Worm (Caenorhabditis elegans) whole organism, young adult: ENCODE measurements around the gene F01F1.3.

Experiments used
- F22D6.2 ChIP-seq: sonication (generic microtip); optimal IDR thresholded peaks from 2 replicates; lab custom pipeline; 2016; ENCODE audit warnings: mild to moderate bottlenecking, missing genetic modification characterization, missing compliant biosample characterization
- F33H1.4 ChIP-seq: fragments of 200-800 bp; sonication (Bioruptor generic); IDR thresholded peaks from 2 replicates; pipeline ENCODE4 v1.3.6; 2022; ENCODE audit warnings: missing genetic modification reagents, missing genetic modification characterization, missing compliant biosample characterization
- F49E8.2 ChIP-seq: sonication (generic microtip); optimal IDR thresholded peaks from 3 replicates; lab custom pipeline; 2017; ENCODE audit warnings: missing genetic modification characterization, mild to moderate bottlenecking, missing compliant biosample characterization, antibody characterized with exemption, moderate library complexity; ENCODE audit not compliant: insufficient read depth
- F57C9.4 ChIP-seq: sonication (generic microtip); optimal IDR thresholded peaks from 2 replicates; lab custom pipeline; 2017; ENCODE audit warnings: mild to moderate bottlenecking, missing genetic modification characterization, missing compliant biosample characterization
- K12H6.12 ChIP-seq: fragments of 200-800 bp; sonication (Bioruptor generic); optimal IDR thresholded peaks from 2 replicates; lab custom pipeline; 2018; ENCODE audit warnings: mild to moderate bottlenecking, missing genetic modification characterization, missing compliant biosample characterization
- Y53G8AR.9 ChIP-seq: fragments of 200-800 bp; sonication (Bioruptor generic); conservative IDR thresholded peaks from 2 replicates; pipeline ENCODE4 v1.3.6; 2022; ENCODE audit warnings: missing genetic modification reagents, missing genetic modification characterization, missing compliant biosample characterization
- Y67H2A.10 ChIP-seq: fragments of 200-800 bp; sonication (Bioruptor generic); conservative IDR thresholded peaks from 2 replicates; pipeline ENCODE4 v1.3.6; 2022; ENCODE audit warnings: missing genetic modification reagents, missing genetic modification characterization, missing compliant biosample characterization
- Y79H2A.3 ChIP-seq: fragments of 200-800 bp; sonication (Bioruptor generic); conservative IDR thresholded peaks from 2 replicates; pipeline ENCODE4 v1.3.6; 2022; ENCODE audit warnings: missing genetic modification reagents, missing genetic modification characterization, missing compliant biosample characterization
- ZK185.1 ChIP-seq: sonication (generic microtip); optimal IDR thresholded peaks from 2 replicates; lab custom pipeline; 2016; ENCODE audit warnings: mild to moderate bottlenecking, missing genetic modification characterization, missing compliant biosample characterization; ENCODE audit not compliant: poor library complexity, severe bottlenecking
- akir-1 ChIP-seq: fragments of 200-800 bp; sonication (Bioruptor generic); optimal IDR thresholded peaks from 2 replicates; lab custom pipeline; 2018; ENCODE audit warnings: mild to moderate bottlenecking, missing genetic modification characterization, moderate library complexity, missing compliant biosample characterization
- attf-5 ChIP-seq: fragments of 200-800 bp; sonication (Bioruptor generic); optimal IDR thresholded peaks from 2 replicates; lab custom pipeline; 2018; ENCODE audit warnings: mild to moderate bottlenecking, missing genetic modification characterization, missing compliant biosample characterization
- bed-1 ChIP-seq: fragments of 200-800 bp; sonication (Bioruptor generic); IDR thresholded peaks from 2 replicates; pipeline ENCODE4 v1.3.6; 2022; ENCODE audit warnings: missing genetic modification reagents, missing genetic modification characterization, missing compliant biosample characterization
- bed-2 ChIP-seq: fragments of 200-800 bp; sonication (Bioruptor generic); IDR thresholded peaks from 2 replicates; pipeline ENCODE4 v1.3.6; 2022; ENCODE audit warnings: missing genetic modification reagents, missing genetic modification characterization, missing compliant biosample characterization
- ccch-3 ChIP-seq: fragments of 200-800 bp; sonication (Bioruptor generic); optimal IDR thresholded peaks from 2 replicates; lab custom pipeline; 2018; ENCODE audit warnings: mild to moderate bottlenecking, missing genetic modification characterization, missing compliant biosample characterization
- ceh-27 ChIP-seq: fragments of 200-800 bp; sonication (Bioruptor generic); optimal IDR thresholded peaks from 2 replicates; lab custom pipeline; 2018; ENCODE audit warnings: mild to moderate bottlenecking, missing genetic modification characterization, moderate library complexity, missing compliant biosample characterization
- ceh-58 ChIP-seq: fragments of 200-800 bp; sonication (Bioruptor generic); IDR thresholded peaks from 2 replicates; pipeline ENCODE4 v1.3.6; 2022; ENCODE audit warnings: missing genetic modification characterization, missing compliant biosample characterization
- ceh-91 ChIP-seq: fragments of 200-800 bp; sonication (Bioruptor generic); IDR thresholded peaks from 2 replicates; pipeline ENCODE4 v1.3.6; 2022; ENCODE audit warnings: missing genetic modification reagents, missing genetic modification characterization, missing compliant biosample characterization
- chd-7 ChIP-seq: sonication (generic microtip); optimal IDR thresholded peaks from 2 replicates; lab custom pipeline; 2016; ENCODE audit warnings: mild to moderate bottlenecking, missing genetic modification characterization, moderate library complexity, missing compliant biosample characterization
- dpff-1 ChIP-seq: sonication (generic microtip); optimal IDR thresholded peaks from 2 replicates; lab custom pipeline; 2017; ENCODE audit warnings: mild to moderate bottlenecking, missing genetic modification characterization, missing compliant biosample characterization
- efl-1 ChIP-seq: fragments of 150-350 bp; optimal IDR thresholded peaks from 2 replicates; lab custom pipeline; 2014; ENCODE audit warnings: missing biosample characterization, missing genetic modification reagents, missing genetic modification characterization
- egrh-3 ChIP-seq: fragments of 200-800 bp; sonication (Bioruptor generic); IDR thresholded peaks from 2 replicates; pipeline ENCODE4 v1.3.6; 2022; ENCODE audit warnings: missing genetic modification reagents, missing genetic modification characterization, missing compliant biosample characterization
- hmg-1.2 ChIP-seq: fragments of 200-800 bp; sonication (Bioruptor generic); IDR thresholded peaks from 2 replicates; pipeline ENCODE4 v1.3.6; 2022; ENCODE audit warnings: missing genetic modification reagents, missing genetic modification characterization, missing compliant biosample characterization
- hmg-20 ChIP-seq: fragments of 200-800 bp; sonication (Bioruptor generic); IDR thresholded peaks from 2 replicates; pipeline ENCODE4 v1.3.6; 2022; ENCODE audit warnings: missing genetic modification reagents, missing genetic modification characterization, missing compliant biosample characterization
- hsf-1 ChIP-seq: fragments of 200-800 bp; sonication (Bioruptor generic); IDR thresholded peaks from 2 replicates; pipeline ENCODE4 v1.3.6; 2022; ENCODE audit warnings: missing genetic modification reagents, missing genetic modification characterization, missing compliant biosample characterization
- lag-1 ChIP-seq: fragments of 200-800 bp; sonication (Bioruptor generic); IDR thresholded peaks from 2 replicates; pipeline ENCODE4 v1.3.6; 2022; ENCODE audit warnings: missing genetic modification reagents, missing genetic modification characterization, missing compliant biosample characterization
- let-607 ChIP-seq, 2 experiments: fragments of 200-800 bp in 1 of 2; sonication (Bioruptor generic) in 1 of 2; sonication (generic microtip) in 1 of 2; optimal IDR thresholded peaks; 2 replicates each; lab custom pipeline; 2016 to 2018; ENCODE audit warnings: mild to moderate bottlenecking in 2 of 2, missing compliant biosample characterization in 2 of 2, missing genetic modification characterization in 2 of 2, moderate library complexity in 2 of 2, missing genotype in 1 of 2
- lin-35 ChIP-seq, 3 experiments: fragments of 150-350 bp in 2 of 3; sonication (generic microtip) in 1 of 3; optimal IDR thresholded peaks; 2 replicates each; lab custom pipeline; 2014 to 2018; ENCODE audit warnings: missing biosample characterization in 3 of 3, missing genetic modification characterization in 3 of 3, missing genetic modification reagents in 3 of 3
- madf-3 ChIP-seq: fragments of 200-800 bp; sonication (Bioruptor generic); IDR thresholded peaks from 2 replicates; pipeline ENCODE4 v1.3.6; 2022; ENCODE audit warnings: missing genetic modification reagents, missing genetic modification characterization, missing compliant biosample characterization
- madf-8 ChIP-seq: fragments of 200-800 bp; sonication (Bioruptor generic); conservative IDR thresholded peaks from 2 replicates; pipeline ENCODE4 v1.3.6; 2022; ENCODE audit warnings: missing genetic modification reagents, missing genetic modification characterization, missing compliant biosample characterization
- mes-4 ChIP-seq: sonication (generic microtip); optimal IDR thresholded peaks from 2 replicates; lab custom pipeline; 2016; ENCODE audit warnings: missing genotype, missing genetic modification characterization, missing compliant biosample characterization
- mxl-1 ChIP-seq: sonication (generic microtip); optimal IDR thresholded peaks from 2 replicates; lab custom pipeline; 2016; ENCODE audit warnings: missing genetic modification characterization, missing compliant biosample characterization
- nfya-1 ChIP-seq: sonication (generic microtip); optimal IDR thresholded peaks from 2 replicates; lab custom pipeline; 2017; ENCODE audit warnings: antibody characterized with exemption, missing compliant biosample characterization, missing genetic modification characterization, borderline replicate concordance; ENCODE audit not compliant: insufficient read depth
- nfya-2 ChIP-seq: fragments of 200-800 bp; sonication (Bioruptor generic); IDR thresholded peaks from 2 replicates; pipeline ENCODE4 v1.3.6; 2022; ENCODE audit warnings: missing genetic modification reagents, missing genetic modification characterization, missing compliant biosample characterization
- nfyb-1 ChIP-seq: fragments of 200-800 bp; sonication (Bioruptor generic); IDR thresholded peaks from 2 replicates; pipeline ENCODE4 v1.3.6; 2022; ENCODE audit warnings: missing genetic modification reagents, missing genetic modification characterization, missing compliant biosample characterization
- nhr-120 ChIP-seq: fragments of 200-800 bp; sonication (Bioruptor generic); IDR thresholded peaks from 2 replicates; pipeline ENCODE4 v1.3.6; 2022; ENCODE audit warnings: missing genetic modification characterization, missing compliant biosample characterization
- nhr-80 ChIP-seq: sonication (generic microtip); optimal IDR thresholded peaks from 2 replicates; lab custom pipeline; 2016; ENCODE audit warnings: missing genetic modification characterization, missing compliant biosample characterization
- pbrm-1 ChIP-seq: fragments of 200-800 bp; sonication (Bioruptor generic); IDR thresholded peaks from 2 replicates; pipeline ENCODE4 v1.3.6; 2022; ENCODE audit warnings: missing genetic modification reagents, missing genetic modification characterization, missing compliant biosample characterization
- snpc-1.1 ChIP-seq: sonication (generic microtip); optimal IDR thresholded peaks from 2 replicates; lab custom pipeline; 2017; ENCODE audit warnings: missing genetic modification characterization, mild to moderate bottlenecking, missing compliant biosample characterization, antibody characterized with exemption, moderate library complexity, missing genotype, missing genetic modification reagents; ENCODE audit not compliant: insufficient read depth
- snpc-1.3 ChIP-seq: sonication (generic microtip); optimal IDR thresholded peaks from 2 replicates; lab custom pipeline; 2017; ENCODE audit warnings: missing genetic modification characterization, mild to moderate bottlenecking, missing compliant biosample characterization, antibody characterized with exemption, moderate library complexity, missing genotype, missing genetic modification reagents; ENCODE audit not compliant: insufficient read depth
- snpc-3.4 ChIP-seq: sonication (generic microtip); optimal IDR thresholded peaks from 2 replicates; lab custom pipeline; 2017; ENCODE audit warnings: missing genetic modification characterization, mild to moderate bottlenecking, missing compliant biosample characterization, antibody characterized with exemption, moderate library complexity, missing genotype, missing genetic modification reagents
- somi-1 ChIP-seq: fragments of 200-800 bp; sonication (Bioruptor generic); optimal IDR thresholded peaks from 2 replicates; lab custom pipeline; 2018; ENCODE audit warnings: mild to moderate bottlenecking, missing genetic modification characterization, missing compliant biosample characterization
- tbp1 ChIP-seq: fragments of 200-800 bp; sonication (Bioruptor generic); optimal IDR thresholded peaks from 2 replicates; lab custom pipeline; 2018; ENCODE audit warnings: mild to moderate bottlenecking, missing genetic modification characterization, missing compliant biosample characterization
- zim-3 ChIP-seq: sonication (generic microtip); optimal IDR thresholded peaks from 2 replicates; lab custom pipeline; 2017; ENCODE audit warnings: mild to moderate bottlenecking, missing genetic modification characterization, moderate library complexity, missing compliant biosample characterization
- ztf-18 ChIP-seq: sonication (generic microtip); optimal IDR thresholded peaks from 2 replicates; lab custom pipeline; 2016; ENCODE audit warnings: missing genotype, mild to moderate bottlenecking, missing genetic modification characterization, missing compliant biosample characterization
- ztf-25 ChIP-seq: fragments of 200-800 bp; sonication (Bioruptor generic); IDR thresholded peaks from 2 replicates; pipeline ENCODE4 v1.3.6; 2022; ENCODE audit warnings: missing genetic modification reagents, missing genetic modification characterization, missing compliant biosample characterization
- ztf-26 ChIP-seq: sonication (generic microtip); optimal IDR thresholded peaks from 2 replicates; lab custom pipeline; 2017; ENCODE audit warnings: missing genetic modification characterization, missing compliant biosample characterization
- ztf-28 ChIP-seq: fragments of 200-800 bp; sonication (Bioruptor generic); IDR thresholded peaks from 2 replicates; pipeline ENCODE4 v1.3.6; 2022; ENCODE audit warnings: missing genetic modification reagents, missing genetic modification characterization, missing compliant biosample characterization
- ztf-3 ChIP-seq: fragments of 200-800 bp; sonication (Bioruptor generic); optimal IDR thresholded peaks from 2 replicates; lab custom pipeline; 2018; ENCODE audit warnings: mild to moderate bottlenecking, missing genetic modification characterization, missing compliant biosample characterization

Gene F01F1.3

ce11 chrIII:5855637-5856179, 16.0 kb upstream of the F01F1.3 start, which contains the start of the genes cct-6 and alh-9 (continued):
- TF ChIP-seq zim-3: no peak
- no peak for TF ChIP-seq mes-4
- no peak for TF ChIP-seq somi-1 (GFP tag; lab: Kevin White, UChicago)
- TF ChIP-seq tbp1 (GFP tag; lab: Kevin White, UChicago): peak; percentile 44
- TF ChIP-seq F22D6.2 (tag; lab: Kevin White, UChicago): no peak
- TF ChIP-seq hsf-1 (GFP tag; lab: Robert Waterston, UW): peak; percentile 77
- no peak for TF ChIP-seq ztf-18
- peak; percentile 44; the same call in 1 of the 2 replicates for TF ChIP-seq ceh-91 (GFP tag; lab: Robert Waterston, UW)
- peak; percentile 11 for TF ChIP-seq nhr-80
- TF ChIP-seq Y53G8AR.9 (GFP tag; lab: Robert Waterston, UW): no peak
- TF ChIP-seq chd-7 (tag; lab: Kevin White, UChicago): no peak
- TF ChIP-seq nfya-1 (tag; lab: Kevin White, UChicago): no peak
- no peak for TF ChIP-seq F57C9.4 (tag; lab: Kevin White, UChicago)
- no peak for TF ChIP-seq bed-1 (GFP tag; lab: Robert Waterston, UW)
- TF ChIP-seq mxl-1 (tag; lab: Kevin White, UChicago): no peak
- no peak for TF ChIP-seq hmg-20
- TF ChIP-seq let-607 (tag; optimal IDR thresholded peaks at IDR 0.05; lab: Kevin White, UChicago): no peak
- no peak for TF ChIP-seq akir-1
- no peak for TF ChIP-seq madf-3 (GFP tag; lab: Robert Waterston, UW)
- no peak for TF ChIP-seq ccch-3 (GFP tag; lab: Kevin White, UChicago)
- peak; percentile 37; the same call in 1 of the 2 replicates for TF ChIP-seq hmg-1.2 (GFP tag; lab: Robert Waterston, UW)
- TF ChIP-seq lag-1: no peak
- peak; percentile 93 for TF ChIP-seq F33H1.4 (GFP tag; lab: Robert Waterston, UW)
- TF ChIP-seq lin-35 (GFP tag; optimal IDR thresholded peaks at IDR 0.05; lab: Kevin White, UChicago): peak in 1 of 3 experiments; percentile 91
- TF ChIP-seq ztf-25 (GFP tag; lab: Robert Waterston, UW): no peak
- no peak for TF ChIP-seq nhr-120
- peak; percentile 64; the same call in 1 of the 2 replicates for TF ChIP-seq pbrm-1
- no peak for TF ChIP-seq ZK185.1 (tag; lab: Kevin White, UChicago)
- TF ChIP-seq dpff-1 (tag; lab: Kevin White, UChicago): no peak
- peak; percentile 70 for TF ChIP-seq efl-1
- no peak for TF ChIP-seq Y79H2A.3 (GFP tag; lab: Robert Waterston, UW)
- no peak for TF ChIP-seq snpc-1.3 (tag; lab: Kevin White, UChicago)
- TF ChIP-seq madf-8 (GFP tag; lab: Robert Waterston, UW): no peak
- no peak for TF ChIP-seq ztf-3 (GFP tag; lab: Kevin White, UChicago)
- TF ChIP-seq snpc-1.1 (tag; lab: Kevin White, UChicago): no peak
- TF ChIP-seq nfyb-1 (GFP tag; lab: Robert Waterston, UW): peak; percentile 20; the same call in 1 of the 2 replicates
- TF ChIP-seq ceh-27 (GFP tag; lab: Kevin White, UChicago): peak; percentile 35
- TF ChIP-seq ceh-58 (GFP tag; lab: Robert Waterston, UW): no peak
- TF ChIP-seq egrh-3: no peak
- no peak for TF ChIP-seq nfya-2 (GFP tag; lab: Robert Waterston, UW)
- TF ChIP-seq ztf-26 (tag; lab: Kevin White, UChicago): no peak
- TF ChIP-seq F49E8.2 (tag; lab: Kevin White, UChicago): no peak
- TF ChIP-seq attf-5 (GFP tag; lab: Kevin White, UChicago): peak; percentile 64
- no peak for TF ChIP-seq bed-2 (GFP tag; lab: Robert Waterston, UW)
- peak; percentile 37 for TF ChIP-seq K12H6.12 (tag; lab: Kevin White, UChicago)
- peak; percentile 62 for TF ChIP-seq snpc-3.4
- TF ChIP-seq Y67H2A.10 (GFP tag; lab: Robert Waterston, UW): no peak
- TF ChIP-seq ztf-28 (GFP tag; lab: Robert Waterston, UW): no peak
